Fruit fly (Drosophila melanogaster) whole organism, prepupa: ENCODE data around the gene Vm32E.

Experiments
- Blimp-1 ChIP-seq: fragments of 200-800 bp; sonication (Bioruptor generic); optimal IDR thresholded peaks from 3 replicates; lab custom pipeline; 2017; ENCODE audit warnings: missing biosample characterization, missing genetic modification characterization, mild to moderate bottlenecking, moderate library complexity, missing genetic modification reagents
- CG10631 ChIP-seq: fragments of 200-800 bp; sonication (Bioruptor generic); optimal IDR thresholded peaks from 2 replicates; lab custom pipeline; 2016; ENCODE audit warnings: missing biosample characterization, missing genetic modification characterization
- CG10669 ChIP-seq: fragments of 200-800 bp; sonication (Bioruptor generic); optimal IDR thresholded peaks from 3 replicates; lab custom pipeline; 2018; ENCODE audit warnings: missing biosample characterization, mild to moderate bottlenecking, missing genetic modification characterization, moderate library complexity
- CG11762 ChIP-seq: fragments of 200-800 bp; sonication (Bioruptor generic); optimal IDR thresholded peaks from 3 replicates; lab custom pipeline; 2016; ENCODE audit warnings: missing biosample characterization, missing genetic modification characterization; ENCODE audit not compliant: insufficient read depth
- CG15336 ChIP-seq: fragments of 200-800 bp; sonication (Bioruptor generic); IDR thresholded peaks from 2 replicates; pipeline ENCODE4 v1.3.6; 2022; ENCODE audit warnings: missing biosample characterization, missing genetic modification characterization
- CG1621 ChIP-seq: fragments of 200-800 bp; sonication (Bioruptor generic); optimal IDR thresholded peaks from 3 replicates; lab custom pipeline; 2018; ENCODE audit warnings: missing biosample characterization, mild to moderate bottlenecking, missing genetic modification characterization
- CG16779 ChIP-seq: fragments of 200-800 bp; sonication (Bioruptor generic); optimal IDR thresholded peaks from 3 replicates; lab custom pipeline; 2017; ENCODE audit warnings: missing biosample characterization, mild to moderate bottlenecking, missing genetic modification characterization
- CG3032 ChIP-seq: fragments of 200-800 bp; optimal IDR thresholded peaks from 2 replicates; lab custom pipeline; 2019; ENCODE audit warnings: missing biosample characterization, mild to moderate bottlenecking, missing genetic modification characterization, moderate library complexity
- CG31627 ChIP-seq: fragments of 200-800 bp; sonication (Bioruptor generic); optimal IDR thresholded peaks from 3 replicates; lab custom pipeline; 2016; ENCODE audit warnings: missing biosample characterization, missing genetic modification characterization
- CG32006 ChIP-seq: fragments of 200-800 bp; sonication (Bioruptor generic); optimal IDR thresholded peaks from 3 replicates; lab custom pipeline; 2017; ENCODE audit warnings: missing biosample characterization, mild to moderate bottlenecking, missing genetic modification characterization
- CG6163 ChIP-seq: fragments of 200-800 bp; sonication (Bioruptor generic); IDR thresholded peaks from 3 replicates; pipeline ENCODE4 v1.3.6; 2022; ENCODE audit warnings: missing biosample characterization, missing genetic modification characterization
- CG6276 ChIP-seq: fragments of 200-800 bp; sonication (Bioruptor generic); optimal IDR thresholded peaks from 2 replicates; lab custom pipeline; 2017; ENCODE audit warnings: missing biosample characterization, mild to moderate bottlenecking, missing genetic modification characterization
- CG6792 ChIP-seq: fragments of 200-800 bp; sonication (Bioruptor generic); optimal IDR thresholded peaks from 3 replicates; lab custom pipeline; 2016; ENCODE audit warnings: missing biosample characterization, missing genetic modification characterization
- CG6854 ChIP-seq: fragments of 200-800 bp; sonication (Bioruptor generic); optimal IDR thresholded peaks from 2 replicates; lab custom pipeline; 2017; ENCODE audit warnings: missing biosample characterization, mild to moderate bottlenecking, missing genetic modification characterization
- CG7368 ChIP-seq: fragments of 200-800 bp; sonication (Bioruptor generic); optimal IDR thresholded peaks from 3 replicates; lab custom pipeline; 2016; ENCODE audit warnings: missing biosample characterization, missing genetic modification characterization
- CG8119 ChIP-seq: fragments of 200-800 bp; sonication (Bioruptor generic); IDR thresholded peaks from 3 replicates; pipeline ENCODE4 v1.3.6; 2022; ENCODE audit warnings: missing biosample characterization, missing genetic modification characterization
- CG8319 ChIP-seq: fragments of 200-800 bp; sonication (Bioruptor generic); optimal IDR thresholded peaks from 3 replicates; lab custom pipeline; 2016; ENCODE audit warnings: missing biosample characterization, missing genetic modification characterization
- CG8632 ChIP-seq: fragments of 200-800 bp; sonication (Bioruptor generic); optimal IDR thresholded peaks from 3 replicates; lab custom pipeline; 2016; ENCODE audit warnings: missing biosample characterization, missing genetic modification characterization
- Eip75B ChIP-seq: fragments of 200-800 bp; sonication (Bioruptor generic); optimal IDR thresholded peaks from 3 replicates; lab custom pipeline; 2016; ENCODE audit warnings: missing biosample characterization, missing genetic modification characterization
- Eip78C ChIP-seq: fragments of 200-800 bp; sonication (Bioruptor generic); peaks from one replicate; lab custom pipeline; 2016; ENCODE audit warnings: missing biosample characterization, missing genetic modification characterization
- Eip93F ChIP-seq: fragments of 200-800 bp; sonication (Bioruptor generic); optimal IDR thresholded peaks from 2 replicates; lab custom pipeline; 2016; ENCODE audit warnings: missing biosample characterization, mild to moderate bottlenecking, missing genetic modification characterization
- Ets21C ChIP-seq: fragments of 200-800 bp; sonication (Bioruptor generic); optimal IDR thresholded peaks from 3 replicates; lab custom pipeline; 2016; ENCODE audit warnings: missing biosample characterization, missing genetic modification characterization
- Ets96B ChIP-seq: fragments of 200-800 bp; optimal IDR thresholded peaks from 2 replicates; lab custom pipeline; 2019; ENCODE audit warnings: missing biosample characterization, mild to moderate bottlenecking, missing genetic modification characterization, moderate library complexity
- Hr38 ChIP-seq: sonication (Bioruptor generic); optimal IDR thresholded peaks from 2 replicates; lab custom pipeline; 2016; ENCODE audit warnings: missing biosample characterization, missing genetic modification characterization
- Hr4 ChIP-seq: fragments of 200-800 bp; sonication (Bioruptor generic); optimal IDR thresholded peaks from 3 replicates; lab custom pipeline; 2016; ENCODE audit warnings: missing biosample characterization, missing genetic modification characterization
- Met ChIP-seq: fragments of 200-800 bp; sonication (Bioruptor generic); optimal IDR thresholded peaks from 3 replicates; lab custom pipeline; 2016; ENCODE audit warnings: missing biosample characterization, missing genetic modification characterization
- OdsH ChIP-seq: fragments of 200-800 bp; sonication (Bioruptor generic); optimal IDR thresholded peaks from 3 replicates; lab custom pipeline; 2016; ENCODE audit warnings: missing biosample characterization, missing genetic modification characterization
- Smox ChIP-seq: fragments of 200-800 bp; sonication (Bioruptor generic); optimal IDR thresholded peaks from 3 replicates; lab custom pipeline; 2016; ENCODE audit warnings: missing biosample characterization, missing genetic modification characterization
- Sox102F ChIP-seq: fragments of 200-800 bp; sonication (Bioruptor generic); optimal IDR thresholded peaks from 2 replicates; lab custom pipeline; 2016; ENCODE audit warnings: missing biosample characterization, mild to moderate bottlenecking, missing genetic modification characterization
- Sox15 ChIP-seq: fragments of 200-800 bp; sonication (Bioruptor generic); optimal IDR thresholded peaks from 3 replicates; lab custom pipeline; 2016; ENCODE audit warnings: missing biosample characterization, missing genetic modification characterization
- acj6 ChIP-seq: fragments of 200-800 bp; sonication (Bioruptor generic); optimal IDR thresholded peaks from 3 replicates; lab custom pipeline; 2016; ENCODE audit warnings: missing biosample characterization, missing genetic modification characterization
- eg ChIP-seq: fragments of 200-800 bp; sonication (Bioruptor generic); IDR thresholded peaks from 3 replicates; pipeline ENCODE4 v1.3.6; 2022; ENCODE audit warnings: missing biosample characterization, missing genetic modification characterization
- esn ChIP-seq: fragments of 200-800 bp; sonication (Bioruptor generic); optimal IDR thresholded peaks from 2 replicates; lab custom pipeline; 2016; ENCODE audit warnings: missing biosample characterization, mild to moderate bottlenecking, missing genetic modification characterization, moderate library complexity
- fd59A ChIP-seq: fragments of 200-800 bp; sonication (Bioruptor generic); optimal IDR thresholded peaks from 2 replicates; lab custom pipeline; 2017; ENCODE audit warnings: missing biosample characterization, mild to moderate bottlenecking, missing genetic modification characterization, missing genetic modification reagents
- fkh ChIP-seq: fragments of 200-800 bp; sonication (Bioruptor generic); optimal IDR thresholded peaks from 3 replicates; lab custom pipeline; 2017; ENCODE audit warnings: missing biosample characterization, mild to moderate bottlenecking, missing genetic modification characterization, moderate library complexity
- lz ChIP-seq: fragments of 200-800 bp; sonication (Bioruptor generic); optimal IDR thresholded peaks from 3 replicates; lab custom pipeline; 2016; ENCODE audit warnings: missing biosample characterization, missing genetic modification characterization
- pdm3 ChIP-seq: fragments of 200-800 bp; sonication (Bioruptor generic); optimal IDR thresholded peaks from 3 replicates; lab custom pipeline; 2016; ENCODE audit warnings: missing biosample characterization, missing genetic modification characterization
- salr ChIP-seq, 2 experiments: fragments of 200-800 bp; sonication (Bioruptor generic); optimal IDR thresholded peaks; 3 replicates each; lab custom pipeline; 2016 to 2018; ENCODE audit warnings: missing biosample characterization in 2 of 2, missing genetic modification characterization in 2 of 2, mild to moderate bottlenecking in 1 of 2
- ss ChIP-seq, 2 experiments: fragments of 200-800 bp; sonication (Bioruptor generic); optimal IDR thresholded peaks; 2 replicates in 1 of 2; 3 replicates in 1 of 2; lab custom pipeline; 2017 to 2018; ENCODE audit warnings: mild to moderate bottlenecking in 2 of 2, missing biosample characterization in 2 of 2, missing genetic modification characterization in 2 of 2, moderate library complexity in 1 of 2
- svp ChIP-seq: fragments of 200-800 bp; sonication (Bioruptor generic); peaks from one replicate; lab custom pipeline; 2016; ENCODE audit warnings: missing biosample characterization, missing genetic modification characterization
- topi ChIP-seq: fragments of 200-800 bp; sonication (Bioruptor generic); optimal IDR thresholded peaks from 3 replicates; lab custom pipeline; 2016; ENCODE audit warnings: missing biosample characterization, missing genetic modification characterization
- vri ChIP-seq: fragments of 200-800 bp; sonication (Bioruptor generic); optimal IDR thresholded peaks from 3 replicates; lab custom pipeline; 2016; ENCODE audit warnings: missing biosample characterization, mild to moderate bottlenecking, missing genetic modification characterization

Vm32E gene

DNA sequence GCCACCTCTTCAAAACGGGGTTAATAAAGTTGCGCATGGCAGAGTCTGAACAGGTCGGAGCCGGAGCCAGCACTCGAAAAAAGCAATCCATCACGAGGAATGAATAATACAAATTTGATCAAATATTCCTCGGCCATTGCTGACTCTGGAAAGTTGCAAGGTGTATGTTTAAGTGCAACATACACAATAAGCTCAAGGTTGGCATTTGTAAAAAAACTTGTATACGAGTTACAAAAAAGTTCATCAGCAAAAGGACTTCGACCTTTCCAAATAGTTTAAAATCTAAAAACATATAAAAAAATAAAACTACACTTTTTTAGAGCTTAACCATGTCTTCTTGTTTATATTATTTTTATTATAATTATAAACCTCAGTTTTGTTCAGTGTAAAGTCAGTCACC lies 29.3 kb upstream of the Vm32E start (continued):
- TF ChIP-seq pdm3 = no peak
- TF ChIP-seq CG6276 (GFP tag; lab: Kevin White, UChicago) = peak; percentile 4
- no peak for TF ChIP-seq CG31627 (GFP tag; lab: Kevin White, UChicago)
- peak; percentile 48 for TF ChIP-seq Hr4 (GFP tag; lab: Kevin White, UChicago)
- TF ChIP-seq Ets96B = peak; percentile 18
- TF ChIP-seq svp (GFP tag; lab: Kevin White, UChicago) = peak; percentile 48
- no peak for TF ChIP-seq Eip93F (GFP tag; lab: Kevin White, UChicago)
- peak; percentile 65 for TF ChIP-seq CG32006 (GFP tag; lab: Kevin White, UChicago)
- TF ChIP-seq CG10631 = peak; percentile 24
- TF ChIP-seq Eip78C (GFP tag; lab: Kevin White, UChicago) = peak; percentile 66
- peak; percentile 5 for TF ChIP-seq Met (GFP tag; lab: Kevin White, UChicago)
- TF ChIP-seq Blimp-1 (GFP tag; lab: Kevin White, UChicago) = no peak
- TF ChIP-seq CG15336 (GFP tag; lab: Robert Waterston, UW) = 0 out of 2 replicates have a peak, but pooled peaks have one; percentile 32

- peak; percentile 24 for TF ChIP-seq Eip78C (GFP tag; lab: Kevin White, UChicago)
- 0 out of 3 replicates have a peak, but pooled peaks have one; percentile 14 for TF ChIP-seq eg (GFP tag; lab: Robert Waterston, UW)
- TF ChIP-seq CG11762 = no peak
- TF ChIP-seq Sox15 (GFP tag; lab: Kevin White, UChicago) = no peak
Measured at dm6 chr2L:11199068-11199467, 27.6 kb upstream of the Vm32E start.

DNA sequence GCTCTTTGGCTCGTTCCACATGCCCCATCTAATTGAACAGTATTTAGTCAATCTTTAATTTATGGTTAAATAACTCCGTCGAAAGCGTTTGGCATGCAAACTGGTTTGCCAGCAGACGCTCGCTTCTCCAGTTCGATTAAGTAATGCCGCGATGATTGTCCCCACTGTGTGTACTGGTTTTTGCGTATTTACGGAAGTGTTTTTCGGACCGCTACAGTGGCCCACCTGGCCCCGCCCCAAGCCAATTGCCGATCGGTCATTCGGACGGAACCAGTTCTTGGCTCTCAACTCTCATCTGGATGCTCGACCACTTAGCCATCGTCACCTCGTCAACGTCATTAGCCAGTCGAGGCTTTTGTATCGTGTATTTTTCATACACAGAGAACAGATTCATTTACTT lies 25.3 kb upstream of the Vm32E start:
- TF ChIP-seq CG6854 (GFP tag; lab: Kevin White, UChicago) (peak; percentile 55), CG10669 (GFP tag; lab: Kevin White, UChicago) (no peak), vri (GFP tag; lab: Kevin White, UChicago) (peak; percentile 69), CG6276 (GFP tag; lab: Kevin White, UChicago) (no peak)

dm6 chr2L:11196219-11196618 lies 24.8 kb upstream of the Vm32E start:
- TF ChIP-seq Eip75B (GFP tag; lab: Kevin White, UChicago) (no peak), svp (GFP tag; lab: Kevin White, UChicago) (peak; percentile 45), Hr38 (GFP tag; lab: Kevin White, UChicago) (no peak), CG6792 (GFP tag; lab: Kevin White, UChicago) (no peak), Smox (GFP tag; lab: Kevin White, UChicago) (no peak), esn (no peak), CG10669 (GFP tag; lab: Kevin White, UChicago) (peak; percentile 5), CG3032 (tag; lab: Kevin White, UChicago) (peak; percentile 10), Eip78C (GFP tag; lab: Kevin White, UChicago) (peak; percentile 63), acj6 (GFP tag; lab: Kevin White, UChicago) (no peak), Eip93F (GFP tag; lab: Kevin White, UChicago) (no peak), Ets96B (no peak)

DNA sequence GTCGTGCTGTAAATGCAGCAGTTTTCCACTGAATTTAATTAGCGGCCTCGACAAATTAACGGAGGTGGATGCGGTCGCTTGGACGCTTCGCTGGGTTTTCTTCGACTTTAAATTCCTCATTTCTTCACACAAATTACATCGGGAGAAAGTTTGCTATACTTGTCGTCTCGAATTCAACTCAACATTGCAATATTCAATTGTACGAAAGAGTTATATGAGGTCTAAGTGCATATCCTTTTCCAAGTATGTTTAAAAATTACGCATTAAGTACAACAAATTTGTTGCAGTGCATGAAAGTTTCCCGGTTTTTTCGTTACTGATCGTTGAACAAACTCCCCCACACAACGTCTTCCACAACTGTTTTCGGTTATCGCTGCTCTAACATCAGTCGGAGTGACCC lies 21.2 kb upstream of the Vm32E start:
- no peak for TF ChIP-seq lz (GFP tag; lab: Kevin White, UChicago)
- no peak for TF ChIP-seq fd59A (GFP tag; lab: Kevin White, UChicago)
- TF ChIP-seq CG16779 = no peak
- peak; percentile 24 for TF ChIP-seq Sox102F (GFP tag; lab: Kevin White, UChicago)
- no peak for TF ChIP-seq Hr38 (GFP tag; lab: Kevin White, UChicago)
- TF ChIP-seq Ets21C (GFP tag; lab: Kevin White, UChicago) = peak; percentile 12
- TF ChIP-seq CG1621 (tag; lab: Kevin White, UChicago) = no peak
- no peak for TF ChIP-seq CG7368
- TF ChIP-seq OdsH (GFP tag; lab: Kevin White, UChicago) = peak; percentile 24
- no peak for TF ChIP-seq CG6276 (GFP tag; lab: Kevin White, UChicago)
- TF ChIP-seq topi (GFP tag; lab: Kevin White, UChicago) = no peak
- peak in 1 of 2 experiments; percentile 17 for TF ChIP-seq salr (GFP tag; optimal IDR thresholded peaks at IDR 0.05; lab: Kevin White, UChicago)
- TF ChIP-seq CG8119 (GFP tag; lab: Robert Waterston, UW) = peak; percentile 40; the same call in 1 of the 3 replicates
- no peak for TF ChIP-seq CG10669 (GFP tag; lab: Kevin White, UChicago)
- peak; percentile 47 for TF ChIP-seq pdm3
- TF ChIP-seq vri (GFP tag; lab: Kevin White, UChicago) = no peak
- no peak for TF ChIP-seq CG11762
- TF ChIP-seq ss (GFP tag; optimal IDR thresholded peaks at IDR 0.05; lab: Kevin White, UChicago) = no peak
- TF ChIP-seq CG6163 (GFP tag; lab: Robert Waterston, UW) = no peak
- TF ChIP-seq CG32006 (GFP tag; lab: Kevin White, UChicago) = peak; percentile 63
- TF ChIP-seq Smox (GFP tag; lab: Kevin White, UChicago) = peak; percentile 42
- no peak for TF ChIP-seq CG8319
- TF ChIP-seq Eip78C (GFP tag; lab: Kevin White, UChicago) = peak; percentile 40
- no peak for TF ChIP-seq CG8632 (GFP tag; lab: Kevin White, UChicago)
- no peak for TF ChIP-seq fkh (GFP tag; lab: Kevin White, UChicago)
- no peak for TF ChIP-seq CG6854 (GFP tag; lab: Kevin White, UChicago)
